Fruit fly (Drosophila melanogaster) whole organism, pupa: ENCODE measurements around the gene Smug.

Experiments used
- CG13204 ChIP-seq: fragments of 200-800 bp; sonication (Bioruptor generic); optimal IDR thresholded peaks from 2 replicates; lab custom pipeline; 2018; ENCODE audit warnings: missing biosample characterization, mild to moderate bottlenecking, missing genetic modification characterization, moderate library complexity
- CG34367 ChIP-seq: fragments of 200-800 bp; sonication (Bioruptor generic); optimal IDR thresholded peaks from 2 replicates; lab custom pipeline; 2018; ENCODE audit warnings: missing biosample characterization, mild to moderate bottlenecking, missing genetic modification characterization
- CG8301 ChIP-seq: fragments of 200-800 bp; sonication (Bioruptor generic); optimal IDR thresholded peaks from 2 replicates; lab custom pipeline; 2018; ENCODE audit warnings: missing biosample characterization, mild to moderate bottlenecking, missing genetic modification characterization
- CG9948 ChIP-seq: fragments of 200-800 bp; sonication (Bioruptor generic); optimal IDR thresholded peaks from 2 replicates; lab custom pipeline; 2018; ENCODE audit warnings: missing biosample characterization, mild to moderate bottlenecking, missing genetic modification characterization, moderate library complexity
- EcR ChIP-seq: fragments of 200-800 bp; sonication (Bioruptor generic); optimal IDR thresholded peaks from 3 replicates; lab custom pipeline; 2019; ENCODE audit warnings: missing biosample characterization, missing genetic modification characterization, mild to moderate bottlenecking, moderate library complexity, missing genetic modification reagents
- Pif1A ChIP-seq: fragments of 200-800 bp; sonication (Bioruptor generic); optimal IDR thresholded peaks from 3 replicates; lab custom pipeline; 2016; ENCODE audit warnings: missing biosample characterization, missing genetic modification characterization

- TF ChIP-seq Pif1A (GFP tag; lab: Kevin White, UChicago) (no peak), CG34367 (tag; lab: Kevin White, UChicago) (no peak), EcR (GFP tag; lab: Kevin White, UChicago) (no peak), CG9948 (tag; lab: Kevin White, UChicago) (no peak), CG8301 (tag; lab: Kevin White, UChicago) (no peak), CG13204 (GFP tag; lab: Kevin White, UChicago) (no peak)
Observed at dm6 chr3R:17115668-17116067, 34.7 kb upstream of the Smug start.
